Fruit fly (Drosophila melanogaster): ENCODE measurements around the gene CG45101.
A peak's percentile ranks its signal among the peaks of the same experiment; 100 is the strongest.

The CG45101 gene

DNA sequence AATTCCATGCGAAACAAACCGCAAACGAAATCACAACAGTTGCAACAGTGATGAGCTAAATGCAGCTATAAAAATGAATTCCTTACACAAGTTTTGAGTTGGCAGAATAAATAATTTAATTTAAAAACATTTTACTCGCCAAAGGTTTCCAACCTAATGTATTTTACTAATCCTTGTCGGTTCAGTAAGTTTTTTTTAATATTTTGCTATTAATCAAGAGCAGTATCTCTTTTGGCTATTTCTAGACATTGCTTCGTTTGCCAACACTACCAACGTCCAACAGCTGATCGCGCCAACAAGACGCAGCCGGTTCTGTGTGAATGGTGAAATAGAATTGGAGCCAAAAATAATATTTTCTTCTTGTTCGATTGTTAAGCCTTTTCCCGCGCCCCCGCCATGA is at the start of gene CG45101, which contains the start of the genes CG32075 and SuUR:
TSS of gene CG45101 (plus strand) at position 303 of the 400 bp plus-strand sequence.
TSS of gene CG32075 (minus strand) at position 253 of the 400 bp plus-strand sequence.
TSS of gene SuUR (plus strand) at position 303 of the 400 bp plus-strand sequence.
- TF ChIP-seq CoRest (tag; optimal IDR thresholded peaks at IDR 0.05) (peak; percentile 89), CG8388 (GFP tag; optimal IDR thresholded peaks at IDR 0.05) (peak; percentile 82), CG6813 (GFP tag; optimal IDR thresholded peaks at IDR 0.05) (no peak), peb (GFP tag; IDR thresholded peaks at IDR 0.05) (peak; percentile 87), CG4617 (GFP tag; optimal IDR thresholded peaks at IDR 0.05; ENCODE audit: borderline replicate concordance) (peak; percentile 96), CG10654 (GFP tag; optimal IDR thresholded peaks at IDR 0.05) (peak; percentile 67), Mrtf (GFP tag; IDR thresholded peaks at IDR 0.05) (peak; percentile 70; the same call in 1 of the 3 replicates), CG17328 (GFP tag; IDR thresholded peaks at IDR 0.05) (peak; percentile 89), trem (tag; optimal IDR thresholded peaks at IDR 0.05) (peak; percentile 79), dpn (GFP tag; optimal IDR thresholded peaks at IDR 0.05) (peak; percentile 91 to 92), disco-r (GFP tag; optimal IDR thresholded peaks at IDR 0.05) (peak; percentile 51), CG6854 (GFP tag; optimal IDR thresholded peaks at IDR 0.05) (peak; percentile 45), CG6654 (GFP tag; optimal IDR thresholded peaks at IDR 0.05) (no peak), fru (optimal IDR thresholded peaks at IDR 0.05) (no peak), sc (optimal IDR thresholded peaks at IDR 0.05) (no peak), sc (GFP tag; optimal IDR thresholded peaks at IDR 0.05) (peak; percentile 63), vvl (GFP tag; IDR thresholded peaks at IDR 0.05) (peak; percentile 91), Sry-β (GFP tag; optimal IDR thresholded peaks at IDR 0.05) (peak; percentile 96), ase (GFP tag; IDR thresholded peaks at IDR 0.05) (peak; percentile 86), jigr1 (GFP tag; IDR thresholded peaks at IDR 0.05) (peak; percentile 51; the same call in 1 of the 3 replicates), D (optimal IDR thresholded peaks at IDR 0.05) (no peak), D (GFP tag; optimal IDR thresholded peaks at IDR 0.05) (peak; percentile 26), CG43689 (GFP tag; IDR thresholded peaks at IDR 0.05) (peak; percentile 50; the same call in 1 of the 2 replicates), CG7372 (GFP tag; IDR thresholded peaks at IDR 0.05) (peak; percentile 80), CG5245 (GFP tag; optimal IDR thresholded peaks at IDR 0.05) (peak; percentile 65), CG10274 (GFP tag; optimal IDR thresholded peaks at IDR 0.05) (peak; percentile 37), HHEX (GFP tag; optimal IDR thresholded peaks at IDR 0.05) (peak; percentile 82), slbo (GFP tag; IDR thresholded peaks at IDR 0.05) (peak; percentile 94), CG12155 (GFP tag; optimal IDR thresholded peaks at IDR 0.05) (peak; percentile 89), Hmr (GFP tag; optimal IDR thresholded peaks at IDR 0.05) (peak; percentile 82), Awh (GFP tag; IDR thresholded peaks at IDR 0.05) (peak; percentile 71; the same call in 1 of the 2 replicates), nmo (GFP tag; optimal IDR thresholded peaks at IDR 0.05) (peak; percentile 90), vnd (GFP tag; IDR thresholded peaks at IDR 0.05; ENCODE audit: partially characterized antibody) (no peak), NC2α (GFP tag; optimal IDR thresholded peaks at IDR 0.05) (peak; percentile 70), HLHmδ (GFP tag; optimal IDR thresholded peaks at IDR 0.05) (no peak), CG3847 (GFP tag; IDR thresholded peaks at IDR 0.05) (peak; percentile 90), sens-2 (GFP tag; IDR thresholded peaks at IDR 0.05) (peak; percentile 65), Antp (GFP tag; optimal IDR thresholded peaks at IDR 0.05) (peak; percentile 84), Ada2b (GFP tag; IDR thresholded peaks at IDR 0.05) (peak; percentile 88), CG1602 (GFP tag; optimal IDR thresholded peaks at IDR 0.05) (peak; percentile 92), insv (GFP tag; optimal IDR thresholded peaks at IDR 0.05) (peak in 1 of 2 experiments; percentile 69), dm (GFP tag; optimal IDR thresholded peaks at IDR 0.05) (peak; percentile 84), gsb-n (tag; optimal IDR thresholded peaks at IDR 0.05) (peak; percentile 74), gt (GFP tag; IDR thresholded peaks at IDR 0.05) (peak; percentile 75; the same call in 1 of the 2 replicates), fd96Cb (tag; optimal IDR thresholded peaks at IDR 0.05) (peak; percentile 83), fd3F (GFP tag; optimal IDR thresholded peaks at IDR 0.05) (peak; percentile 81), Lhr (GFP tag; optimal IDR thresholded peaks at IDR 0.05) (peak; percentile 51), CG32532 (GFP tag; IDR thresholded peaks at IDR 0.05) (peak; percentile 89), CG11085 (GFP tag; IDR thresholded peaks at IDR 0.05) (peak; percentile 64), CG13624 (GFP tag; optimal IDR thresholded peaks at IDR 0.05) (peak; percentile 93), ato (GFP tag; IDR thresholded peaks at IDR 0.05; ENCODE audit: partially characterized antibody) (no peak), lilli (GFP tag; optimal IDR thresholded peaks at IDR 0.05) (peak; percentile 95)

All from whole organism, embryonic.